Fruit fly (Drosophila melanogaster): ENCODE results near the gene B52.
A peak's percentile ranks its signal among the peaks of the same experiment; 100 is the strongest.

B52 gene

DNA sequence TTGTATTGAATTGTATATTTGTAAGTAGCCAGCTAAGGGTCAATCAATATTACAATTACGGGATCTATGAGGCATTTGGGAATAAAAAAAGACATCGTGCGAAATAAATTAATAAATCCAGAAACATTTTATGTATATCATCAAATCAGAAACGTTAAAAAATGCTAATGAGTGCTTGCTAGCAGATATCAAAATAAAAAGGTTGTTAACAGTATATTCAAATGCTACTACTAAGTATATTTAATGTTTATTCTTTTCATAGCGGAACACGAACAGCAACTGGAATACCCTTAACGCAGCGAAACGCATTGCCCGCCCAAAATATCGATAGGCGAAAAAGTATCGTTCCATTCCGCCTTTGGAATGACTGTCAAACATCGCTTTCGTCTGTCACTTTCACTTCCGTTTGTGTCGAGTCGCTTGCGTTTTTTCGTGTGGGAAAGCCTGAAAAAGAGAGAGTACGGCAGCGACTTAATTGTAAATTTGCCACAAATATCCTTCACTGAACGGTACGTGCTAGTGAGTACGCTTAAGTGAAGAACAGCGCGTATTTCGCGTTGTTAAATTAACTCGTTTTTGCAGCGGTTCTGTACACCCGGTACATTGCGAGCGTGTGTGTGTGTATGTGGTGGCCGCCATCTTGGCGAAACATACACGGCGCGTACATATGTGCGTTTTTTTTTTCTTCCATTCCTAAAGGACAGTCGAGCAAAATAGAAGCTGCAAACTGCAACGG is at the start of gene B52 (continued):
- TF ChIP-seq sqz (GFP tag; optimal IDR thresholded peaks at IDR 0.05): peak; percentile 67
- TF ChIP-seq CG11695 (GFP tag; IDR thresholded peaks at IDR 0.05): peak; percentile 60; the same call in 2 of the 3 replicates
- TF ChIP-seq dm (GFP tag; optimal IDR thresholded peaks at IDR 0.05): peak; percentile 80
- TF ChIP-seq Hr78 (GFP tag; optimal IDR thresholded peaks at IDR 0.05): no peak
- TF ChIP-seq CG16813 (GFP tag; IDR thresholded peaks at IDR 0.05; ENCODE audit: partially characterized antibody): peak; percentile 60
- peak; percentile 60; the same call in 2 of the 3 replicates for TF ChIP-seq H15 (GFP tag; IDR thresholded peaks at IDR 0.05)
- TF ChIP-seq ac (GFP tag; optimal IDR thresholded peaks at IDR 0.05): peak; percentile 28
- TF ChIP-seq Hmx (GFP tag; optimal IDR thresholded peaks at IDR 0.05): no peak
- TF ChIP-seq CG15696 (tag; optimal IDR thresholded peaks at IDR 0.05): peak; percentile 10
- peak; percentile 49; the same call in 1 of the 3 replicates for TF ChIP-seq Mrtf (GFP tag; IDR thresholded peaks at IDR 0.05)
- TF ChIP-seq MTF-1 (GFP tag; optimal IDR thresholded peaks at IDR 0.05; ENCODE audit: borderline replicate concordance): peak; percentile 87
- peak; percentile 51 for TF ChIP-seq CG8359 (GFP tag; optimal IDR thresholded peaks at IDR 0.05; ENCODE audit: borderline replicate concordance)
- no peak for TF ChIP-seq hkb (optimal IDR thresholded peaks at IDR 0.05)
- peak; percentile 58 for TF ChIP-seq hkb (GFP tag; IDR thresholded peaks at IDR 0.05)
- TF ChIP-seq Bgb (GFP tag; IDR thresholded peaks at IDR 0.05; ENCODE audit: partially characterized antibody): peak; percentile 55; the same call in 1 of the 2 replicates
- TF ChIP-seq Pdp1 (GFP tag; optimal IDR thresholded peaks at IDR 0.05): peak in 1 of 2 experiments; percentile 35
- TF ChIP-seq ap (GFP tag; IDR thresholded peaks at IDR 0.05): no peak; the same call in 1 of the 2 replicates
- TF ChIP-seq slp2 (GFP tag; optimal IDR thresholded peaks at IDR 0.05): peak; percentile 38
- peak; percentile 93 for TF ChIP-seq CG17802 (tag; optimal IDR thresholded peaks at IDR 0.05)
- TF ChIP-seq ems (GFP tag; optimal IDR thresholded peaks at IDR 0.05): peak; percentile 51
- peak; percentile 39 for TF ChIP-seq gro (GFP tag; optimal IDR thresholded peaks at IDR 0.05)
- TF ChIP-seq ERR (GFP tag; optimal IDR thresholded peaks at IDR 0.05): peak; percentile 16
- peak; percentile 85 for TF ChIP-seq CG6765 (GFP tag; optimal IDR thresholded peaks at IDR 0.05)
- peak; percentile 71 for TF ChIP-seq her (GFP tag; optimal IDR thresholded peaks at IDR 0.05)
- peak; percentile 91; the same call in 1 of the 3 replicates for TF ChIP-seq CG34422 (GFP tag; IDR thresholded peaks at IDR 0.05)
- TF ChIP-seq CG4282 (GFP tag; optimal IDR thresholded peaks at IDR 0.05): peak; percentile 21
- peak; percentile 86 for TF ChIP-seq kni (GFP tag; optimal IDR thresholded peaks at IDR 0.05)
- no peak for TF ChIP-seq hth (optimal IDR thresholded peaks at IDR 0.05)
- TF ChIP-seq pnt (GFP tag; optimal IDR thresholded peaks at IDR 0.05): peak; percentile 34
- TF ChIP-seq CG13624 (GFP tag; optimal IDR thresholded peaks at IDR 0.05): peak; percentile 64
- no peak for TF ChIP-seq tx (GFP tag; optimal IDR thresholded peaks at IDR 0.05)
- TF ChIP-seq CG15514 (GFP tag; optimal IDR thresholded peaks at IDR 0.05): peak; percentile 70
- TF ChIP-seq H2.0 (GFP tag; IDR thresholded peaks at IDR 0.05): no peak
- TF ChIP-seq vnd (GFP tag; IDR thresholded peaks at IDR 0.05; ENCODE audit: partially characterized antibody): 0 out of 3 replicates have a peak, but pooled peaks have one; percentile 33
- no peak for TF ChIP-seq chif (GFP tag; optimal IDR thresholded peaks at IDR 0.05)
- TF ChIP-seq sisA (GFP tag; IDR thresholded peaks at IDR 0.05): peak; percentile 62
- peak; percentile 68 for TF ChIP-seq CG9932 (GFP tag; IDR thresholded peaks at IDR 0.05)
- no peak for TF ChIP-seq Poxn (GFP tag; IDR thresholded peaks at IDR 0.05)
- no peak for TF ChIP-seq Deaf1 (tag; optimal IDR thresholded peaks at IDR 0.05)
- peak; percentile 74 for TF ChIP-seq Jarid2 (GFP tag; optimal IDR thresholded peaks at IDR 0.05)
- no peak for TF ChIP-seq CTCF (GFP tag; optimal IDR thresholded peaks at IDR 0.05)
- TF ChIP-seq exex (tag; optimal IDR thresholded peaks at IDR 0.05): no peak
- no peak for TF ChIP-seq CG43689 (GFP tag; IDR thresholded peaks at IDR 0.05)
- no peak for TF ChIP-seq tna (GFP tag; IDR thresholded peaks at IDR 0.05; ENCODE audit: partially characterized antibody)
- TF ChIP-seq CG11247 (GFP tag; IDR thresholded peaks at IDR 0.05): peak; percentile 63
- TF ChIP-seq CG14667 (GFP tag; IDR thresholded peaks at IDR 0.05): peak; percentile 68; the same call in 1 of the 2 replicates
- TF ChIP-seq jigr1 (GFP tag; IDR thresholded peaks at IDR 0.05): no peak
- no peak for TF ChIP-seq CG5180 (GFP tag; optimal IDR thresholded peaks at IDR 0.05)
- peak; percentile 17 for TF ChIP-seq fu2 (GFP tag; optimal IDR thresholded peaks at IDR 0.05)
